Fruit fly (Drosophila melanogaster): ENCODE data around the gene gfzf.

gfzf gene

DNA sequence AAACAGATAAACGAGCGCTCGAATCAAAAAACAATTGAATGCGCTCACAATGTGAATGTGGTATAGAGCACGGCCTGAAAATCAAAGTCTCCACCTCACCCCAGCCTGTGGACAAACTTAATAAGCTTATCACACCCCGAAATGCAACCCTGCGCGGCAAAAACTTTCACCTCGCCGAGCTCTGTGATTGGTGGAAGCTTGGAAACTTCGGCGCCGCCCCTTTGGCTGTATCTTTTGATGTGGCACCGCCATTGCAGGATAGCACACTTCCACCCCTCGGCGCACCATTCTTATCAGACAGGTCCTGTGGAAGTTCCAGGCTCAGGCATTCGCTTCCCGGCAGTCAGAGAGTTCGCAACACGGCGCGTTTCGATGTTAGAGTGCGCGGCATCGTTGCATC is 14.9 kb downstream of the gfzf start, which contains the start of gene Fer1:
Gene Fer1, plus strand, starts transcription at position 326 of the 400 bp plus-strand sequence.
- no peak for TF ChIP-seq CG7368 (GFP tag; optimal IDR thresholded peaks at IDR 0.05)

DNA sequence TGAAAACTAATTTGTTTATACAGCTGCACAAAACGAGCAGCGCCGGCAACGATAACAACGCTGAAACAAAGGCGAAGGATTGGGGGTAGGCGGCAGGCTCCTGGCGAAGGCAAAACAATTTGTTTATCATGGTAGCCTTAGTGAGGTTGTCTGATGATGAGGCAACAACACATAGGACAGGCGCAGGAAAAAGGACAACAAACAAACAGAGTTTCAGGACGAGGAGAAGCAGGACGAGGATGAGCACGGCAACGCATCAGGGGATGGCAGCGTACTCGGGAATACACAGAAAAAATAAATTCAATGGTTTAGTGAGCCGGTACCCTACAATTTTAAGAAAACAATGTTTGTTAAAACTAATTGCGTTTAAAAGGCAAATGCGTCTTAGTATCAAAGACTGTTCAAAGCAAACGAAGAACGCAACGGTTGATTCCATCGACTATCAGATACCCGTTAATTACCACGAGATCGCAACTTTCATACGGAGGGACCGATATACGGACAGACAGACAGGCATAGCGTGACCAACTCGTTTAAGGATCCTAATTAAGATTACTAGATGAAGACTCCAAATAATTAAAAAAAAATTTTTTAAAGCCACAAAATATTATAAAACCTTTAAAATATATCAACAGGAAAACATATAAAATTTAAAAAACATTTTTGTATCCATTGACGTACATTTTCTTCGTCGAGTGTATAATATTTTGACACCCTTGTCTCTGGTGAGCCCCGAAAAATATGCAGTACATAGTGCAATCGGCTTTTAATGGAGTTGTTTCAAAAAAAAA is 15.9 kb downstream of the gfzf start:
- no peak for TF ChIP-seq CG11902 (GFP tag; optimal IDR thresholded peaks at IDR 0.05)

DNA sequence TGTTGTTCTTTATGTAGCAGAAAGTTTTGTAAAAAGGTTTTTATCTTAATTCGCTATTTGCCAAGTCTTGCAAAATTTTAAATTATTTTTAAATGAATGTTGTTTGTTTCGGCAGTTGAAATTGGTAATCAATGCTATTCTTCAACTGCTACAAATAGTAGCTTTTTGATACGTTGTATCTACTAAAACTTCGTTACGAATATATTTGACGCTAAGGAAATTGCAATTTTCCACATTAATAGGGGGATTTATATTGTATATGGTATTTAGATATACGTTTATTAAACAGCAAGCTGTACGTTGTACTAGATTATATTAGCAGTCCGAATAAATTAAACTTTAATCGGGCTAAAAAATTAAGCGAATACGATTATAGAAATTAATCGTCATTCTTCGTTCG is 19.5 kb downstream of the gfzf start, which contains the start of gene CG31493:
Gene CG31493, plus strand, starts transcription at position 301 of the 400 bp plus-strand sequence.
- no peak for TF ChIP-seq Sox14 (GFP tag; optimal IDR thresholded peaks at IDR 0.05)
- no peak for TF ChIP-seq CG1621 (tag; optimal IDR thresholded peaks at IDR 0.05)
- no peak for TF ChIP-seq eg (GFP tag; IDR thresholded peaks at IDR 0.05)
- TF ChIP-seq Hr39 (GFP tag; optimal IDR thresholded peaks at IDR 0.05) = no peak
- TF ChIP-seq CG32006 (GFP tag; optimal IDR thresholded peaks at IDR 0.05) = no peak
- TF ChIP-seq Ets21C (GFP tag; optimal IDR thresholded peaks at IDR 0.05) = no peak
- TF ChIP-seq Lpt (GFP tag; optimal IDR thresholded peaks at IDR 0.05) = no peak
- no peak for TF ChIP-seq CG31627 (GFP tag; optimal IDR thresholded peaks at IDR 0.05)
- TF ChIP-seq CG16779 (tag; optimal IDR thresholded peaks at IDR 0.05) = no peak
- no peak for TF ChIP-seq Sox15 (GFP tag; optimal IDR thresholded peaks at IDR 0.05)
- no peak for TF ChIP-seq net (GFP tag; optimal IDR thresholded peaks at IDR 0.05)
- no peak for TF ChIP-seq CG11762 (GFP tag; optimal IDR thresholded peaks at IDR 0.05; ENCODE audit: insufficient read depth)
- no peak for TF ChIP-seq CG11902 (GFP tag; optimal IDR thresholded peaks at IDR 0.05)
- no peak for TF ChIP-seq fd85E (GFP tag; optimal IDR thresholded peaks at IDR 0.05)
- TF ChIP-seq CG10631 (GFP tag; optimal IDR thresholded peaks at IDR 0.05) = no peak
- TF ChIP-seq Gug (GFP tag; IDR thresholded peaks at IDR 0.05) = no peak

DNA sequence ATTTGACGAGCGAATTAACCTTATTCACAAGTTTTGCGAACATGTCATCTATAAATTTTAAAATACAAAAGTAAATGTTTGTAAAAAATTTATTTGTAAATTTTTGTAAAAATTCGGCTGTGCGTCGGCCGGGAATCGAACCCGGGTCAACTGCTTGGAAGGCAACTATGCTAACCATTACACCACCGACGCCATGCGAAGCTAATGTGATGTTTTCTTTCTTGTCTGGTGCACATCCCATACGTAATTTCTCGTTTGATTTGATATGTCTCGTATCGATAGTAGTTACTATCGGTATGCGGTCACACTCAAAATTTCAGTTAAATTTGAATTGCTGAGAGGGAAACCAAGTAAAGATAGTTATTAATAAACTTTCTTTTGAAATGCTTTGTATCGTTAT is 19.9 kb downstream of the gfzf start:
- TF ChIP-seq esn (GFP tag; optimal IDR thresholded peaks at IDR 0.05) (peak; percentile 46), topi (GFP tag; optimal IDR thresholded peaks at IDR 0.05) (peak; percentile 14), CG4318 (GFP tag; optimal IDR thresholded peaks at IDR 0.05) (no peak), svp (GFP tag) (peak; percentile 70), CG15336 (GFP tag; IDR thresholded peaks at IDR 0.05) (no peak), Gug (GFP tag; IDR thresholded peaks at IDR 0.05) (no peak), CG10669 (GFP tag; optimal IDR thresholded peaks at IDR 0.05) (no peak), eg (GFP tag; IDR thresholded peaks at IDR 0.05) (no peak), Lpt (GFP tag; optimal IDR thresholded peaks at IDR 0.05) (no peak), Sox14 (GFP tag; optimal IDR thresholded peaks at IDR 0.05) (no peak), Ets96B (tag; optimal IDR thresholded peaks at IDR 0.05) (no peak), Hr39 (GFP tag; optimal IDR thresholded peaks at IDR 0.05) (no peak), fd59A (GFP tag; optimal IDR thresholded peaks at IDR 0.05) (no peak), Eip78C (GFP tag) (peak; percentile 58), Eip75B (GFP tag; optimal IDR thresholded peaks at IDR 0.05) (no peak), CG8119 (GFP tag; IDR thresholded peaks at IDR 0.05) (no peak), acj6 (GFP tag; optimal IDR thresholded peaks at IDR 0.05) (no peak)

- TF ChIP-seq CG6276 (GFP tag; optimal IDR thresholded peaks at IDR 0.05) (peak; percentile 31), Ets21C (GFP tag; optimal IDR thresholded peaks at IDR 0.05) (no peak), CG15336 (GFP tag; IDR thresholded peaks at IDR 0.05) (0 out of 2 replicates have a peak, but pooled peaks have one; percentile 6), CG16779 (tag; optimal IDR thresholded peaks at IDR 0.05) (no peak), CG10631 (GFP tag; optimal IDR thresholded peaks at IDR 0.05) (no peak), Blimp-1 (GFP tag; optimal IDR thresholded peaks at IDR 0.05) (no peak), acj6 (GFP tag; optimal IDR thresholded peaks at IDR 0.05) (no peak), Sox14 (GFP tag; optimal IDR thresholded peaks at IDR 0.05) (no peak), Sox102F (GFP tag; optimal IDR thresholded peaks at IDR 0.05) (no peak), CG6163 (GFP tag; IDR thresholded peaks at IDR 0.05) (no peak), svp (GFP tag) (peak; percentile 31), Eip93F (GFP tag; optimal IDR thresholded peaks at IDR 0.05) (no peak), Eip75B (GFP tag; optimal IDR thresholded peaks at IDR 0.05) (no peak), salr (GFP tag; optimal IDR thresholded peaks at IDR 0.05) (no peak), CG11762 (GFP tag; optimal IDR thresholded peaks at IDR 0.05; ENCODE audit: insufficient read depth) (no peak), Sox15 (GFP tag; optimal IDR thresholded peaks at IDR 0.05) (no peak), dsx (GFP tag; optimal IDR thresholded peaks at IDR 0.05; ENCODE audit: poor library complexity, severe bottlenecking) (no peak), CG6854 (GFP tag; optimal IDR thresholded peaks at IDR 0.05) (peak; percentile 27), Eip78C (GFP tag) (no peak)
Measured at dm6 chr3R:7129280-7130069, 21.3 kb downstream of the gfzf start, which contains the start of gene CG31248. Gene CG31248, plus strand, starts transcription at chr3R:7129320.
